Worm (Caenorhabditis elegans) whole organism, late embryonic: Measurements from ENCODE around the gene ZK1067.3.

Experiments used
- ceh-18 ChIP-seq: sonication (generic microtip); optimal IDR thresholded peaks from 2 replicates; lab custom pipeline; 2016; ENCODE audit warnings: missing genetic modification characterization, missing compliant biosample characterization
- elt-4 ChIP-seq: sonication (generic microtip); optimal IDR thresholded peaks from 2 replicates; lab custom pipeline; 2016; ENCODE audit warnings: missing genetic modification characterization, missing compliant biosample characterization
- ets-4 ChIP-seq: sonication (generic microtip); optimal IDR thresholded peaks from 2 replicates; lab custom pipeline; 2016; ENCODE audit warnings: missing genetic modification characterization, missing compliant biosample characterization
- fkh-10 ChIP-seq: fragments of 150-350 bp; optimal IDR thresholded peaks from 2 replicates; lab custom pipeline; 2014; ENCODE audit warnings: missing biosample characterization, missing genetic modification reagents, missing genetic modification characterization
- hlh-30 ChIP-seq: sonication (generic microtip); optimal IDR thresholded peaks from 2 replicates; lab custom pipeline; 2017; ENCODE audit warnings: antibody characterized with exemption, missing genetic modification characterization, missing compliant biosample characterization; ENCODE audit not compliant: insufficient read depth
- hlh-8 ChIP-seq: sonication (generic microtip); optimal IDR thresholded peaks from 2 replicates; lab custom pipeline; 2016; ENCODE audit warnings: missing genotype, missing genetic modification characterization, missing compliant biosample characterization
- nhr-11 ChIP-seq: fragments of 150-350 bp; optimal IDR thresholded peaks from 2 replicates; lab custom pipeline; 2014; ENCODE audit warnings: missing biosample characterization, missing genetic modification characterization
- pax-1 ChIP-seq: fragments of 150-350 bp; optimal IDR thresholded peaks from 2 replicates; lab custom pipeline; 2014; ENCODE audit warnings: missing biosample characterization, missing genetic modification characterization
- pha-2 ChIP-seq: sonication (generic microtip); optimal IDR thresholded peaks from 2 replicates; lab custom pipeline; 2017; ENCODE audit warnings: mild to moderate bottlenecking, missing genetic modification characterization, missing compliant biosample characterization

DNA sequence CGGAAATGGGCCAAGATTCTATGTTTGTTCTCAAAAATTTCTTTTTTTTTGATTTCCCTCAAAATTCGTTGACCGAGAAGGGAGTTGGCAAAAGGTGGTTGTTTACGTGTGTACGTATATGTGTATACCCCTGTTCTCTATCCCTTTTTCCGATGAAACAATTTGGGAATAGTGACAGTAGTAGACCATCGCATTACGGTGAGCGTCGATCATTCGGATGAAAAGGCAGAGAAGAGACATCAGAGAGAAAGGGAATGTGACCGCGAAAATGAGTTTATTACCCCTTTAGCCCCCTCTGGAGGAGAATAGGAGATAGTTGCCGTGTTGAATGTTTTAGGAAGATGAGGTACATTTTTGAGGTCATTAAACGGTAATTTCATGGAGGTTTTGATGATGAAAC lies 37.0 kb downstream of the ZK1067.3 start:
- no peak for TF ChIP-seq fkh-10 (GFP tag; lab: Kevin White, UChicago)
- no peak for TF ChIP-seq nhr-11
- TF ChIP-seq ceh-18 (tag; lab: Kevin White, UChicago) = no peak
- TF ChIP-seq elt-4 (tag; lab: Kevin White, UChicago) = no peak
- no peak for TF ChIP-seq pax-1 (tag; lab: Kevin White, UChicago)
- no peak for TF ChIP-seq hlh-8 (tag; lab: Kevin White, UChicago)
- no peak for TF ChIP-seq pha-2 (tag; lab: Kevin White, UChicago)
- no peak for TF ChIP-seq hlh-30
- TF ChIP-seq ets-4 (tag; lab: Kevin White, UChicago) = no peak
